Fruit fly (Drosophila melanogaster) whole organism, embryonic: ENCODE results near the gene CG32313.

Source experiments
- B-H1 ChIP-seq: fragments of 200-800 bp; sonication (Bioruptor generic); IDR thresholded peaks from 3 replicates; pipeline ENCODE4 v1.3.6; 2022; ENCODE audit warnings: missing biosample characterization, missing genetic modification characterization
- CG10654 ChIP-seq: fragments of 200-800 bp; sonication (Bioruptor generic); optimal IDR thresholded peaks from 2 replicates; lab custom pipeline; 2016; ENCODE audit warnings: missing biosample characterization, missing genetic modification characterization
- CG10959 ChIP-seq: fragments of 200-800 bp; sonication (Bioruptor generic); IDR thresholded peaks from 2 replicates; pipeline ENCODE4 v1.3.6; 2022; ENCODE audit warnings: missing biosample characterization, missing genetic modification characterization
- CG11695 ChIP-seq: fragments of 200-800 bp; sonication (Bioruptor generic); IDR thresholded peaks from 3 replicates; pipeline ENCODE4 v1.3.6; 2022; ENCODE audit warnings: missing biosample characterization, missing genetic modification characterization
- CG1832 ChIP-seq: fragments of 200-800 bp; sonication (Bioruptor generic); optimal IDR thresholded peaks from 2 replicates; lab custom pipeline; 2017; ENCODE audit warnings: missing biosample characterization, mild to moderate bottlenecking, missing genetic modification characterization, inconsistent platforms
- CG2120 ChIP-seq: fragments of 200-800 bp; sonication (Bioruptor generic); optimal IDR thresholded peaks from 3 replicates; lab custom pipeline; 2016; ENCODE audit warnings: missing biosample characterization, missing genetic modification characterization
- CG2199 ChIP-seq: fragments of 200-800 bp; sonication (Bioruptor generic); IDR thresholded peaks from 3 replicates; pipeline ENCODE4 v1.3.6; 2022; ENCODE audit warnings: missing biosample characterization, missing genetic modification characterization
- CG30431 ChIP-seq: fragments of 200-800 bp; sonication (Bioruptor generic); optimal IDR thresholded peaks from 2 replicates; lab custom pipeline; 2017; ENCODE audit warnings: missing biosample characterization, missing genetic modification characterization
- CG3163 ChIP-seq: fragments of 200-800 bp; sonication (Bioruptor generic); optimal IDR thresholded peaks from 3 replicates; lab custom pipeline; 2016; ENCODE audit warnings: missing biosample characterization, missing genetic modification characterization
- CG33213 ChIP-seq: fragments of 200-800 bp; sonication (Bioruptor generic); optimal IDR thresholded peaks from 3 replicates; lab custom pipeline; 2016; ENCODE audit warnings: missing biosample characterization, missing genetic modification characterization
- CG4424 ChIP-seq: fragments of 200-800 bp; sonication (Bioruptor generic); optimal IDR thresholded peaks from 3 replicates; lab custom pipeline; 2016; ENCODE audit warnings: missing biosample characterization, missing genetic modification characterization
- CG6683 ChIP-seq: fragments of 200-800 bp; sonication (Bioruptor generic); optimal IDR thresholded peaks from 2 replicates; lab custom pipeline; 2017; ENCODE audit warnings: missing biosample characterization, mild to moderate bottlenecking, missing genetic modification characterization, missing genetic modification reagents
- CG6791 ChIP-seq: fragments of 200-800 bp; sonication (Bioruptor generic); IDR thresholded peaks from 3 replicates; pipeline ENCODE4 v1.3.6; 2022; ENCODE audit warnings: missing biosample characterization, missing genetic modification characterization; ENCODE audit not compliant: partially characterized antibody
- CG7556 ChIP-seq: fragments of 200-800 bp; sonication (Bioruptor generic); optimal IDR thresholded peaks from 2 replicates; lab custom pipeline; 2017; ENCODE audit warnings: missing biosample characterization, mild to moderate bottlenecking, missing genetic modification characterization
- CG7987 ChIP-seq: fragments of 200-800 bp; sonication (Bioruptor generic); optimal IDR thresholded peaks from 2 replicates; lab custom pipeline; 2018; ENCODE audit warnings: missing biosample characterization, mild to moderate bottlenecking, missing genetic modification characterization, moderate library complexity
- CG8281 ChIP-seq: fragments of 200-800 bp; sonication (Bioruptor generic); optimal IDR thresholded peaks from 2 replicates; lab custom pipeline; 2018; ENCODE audit warnings: missing biosample characterization, mild to moderate bottlenecking, missing genetic modification characterization, moderate library complexity
- CG8359 ChIP-seq: fragments of 200-800 bp; sonication (Bioruptor generic); optimal IDR thresholded peaks from 2 replicates; lab custom pipeline; 2017; ENCODE audit warnings: missing biosample characterization, mild to moderate bottlenecking, missing genetic modification characterization, borderline replicate concordance
- CG8388 ChIP-seq: fragments of 200-800 bp; sonication (Bioruptor generic); optimal IDR thresholded peaks from 2 replicates; lab custom pipeline; 2019; ENCODE audit warnings: missing biosample characterization, mild to moderate bottlenecking, missing genetic modification characterization, moderate library complexity
- CG9876 ChIP-seq: fragments of 200-800 bp; sonication (Bioruptor generic); optimal IDR thresholded peaks from 2 replicates; lab custom pipeline; 2016; ENCODE audit warnings: missing biosample characterization, missing genetic modification characterization
- Chrac-16 ChIP-seq: fragments of 200-800 bp; sonication (Bioruptor generic); optimal IDR thresholded peaks from 3 replicates; lab custom pipeline; 2016; ENCODE audit warnings: missing biosample characterization, missing genetic modification characterization
- Dad ChIP-seq: fragments of 200-800 bp; sonication (Bioruptor generic); optimal IDR thresholded peaks from 3 replicates; lab custom pipeline; 2016; ENCODE audit warnings: missing biosample characterization, missing genetic modification characterization
- Dp ChIP-seq: fragments of 200-800 bp; sonication (Bioruptor generic); optimal IDR thresholded peaks from 2 replicates; lab custom pipeline; 2018; ENCODE audit warnings: missing biosample characterization, mild to moderate bottlenecking, missing genetic modification characterization, moderate library complexity
- Ets97D ChIP-seq: fragments of 200-800 bp; sonication (Bioruptor generic); optimal IDR thresholded peaks from 3 replicates; lab custom pipeline; 2016; ENCODE audit warnings: missing biosample characterization, missing genetic modification characterization
- GATAe ChIP-seq: fragments of 200-800 bp; sonication (Bioruptor generic); conservative IDR thresholded peaks from 2 replicates; pipeline ENCODE4 v1.3.6; 2022; ENCODE audit warnings: missing biosample characterization, missing genetic modification characterization
- HHEX ChIP-seq: fragments of 200-800 bp; sonication (Bioruptor generic); optimal IDR thresholded peaks from 3 replicates; lab custom pipeline; 2017; ENCODE audit warnings: missing biosample characterization, mild to moderate bottlenecking, missing genetic modification characterization, missing genetic modification reagents
- Hr3 ChIP-seq: fragments of 200-800 bp; sonication (Bioruptor generic); optimal IDR thresholded peaks from 3 replicates; lab custom pipeline; 2016; ENCODE audit warnings: missing biosample characterization, missing genetic modification characterization
- MBD-R2 ChIP-seq: fragments of 200-800 bp; sonication (Bioruptor generic); IDR thresholded peaks from 2 replicates; pipeline ENCODE4 v1.3.6; 2022; ENCODE audit warnings: missing biosample characterization, missing genetic modification characterization
- Mrtf ChIP-seq: fragments of 200-800 bp; sonication (Bioruptor generic); IDR thresholded peaks from 3 replicates; pipeline ENCODE4 v1.3.6; 2022; ENCODE audit warnings: missing biosample characterization, missing genetic modification characterization
- Ravus ChIP-seq: fragments of 200-800 bp; sonication (Bioruptor generic); IDR thresholded peaks from 2 replicates; pipeline ENCODE4 v1.3.6; 2022; ENCODE audit warnings: missing biosample characterization, missing genetic modification characterization
- Sin3A ChIP-seq: fragments of >200 bp; optimal IDR thresholded peaks from 2 replicates; lab custom pipeline; 2018
- Sry-δ ChIP-seq: fragments of 200-800 bp; sonication (Bioruptor generic); optimal IDR thresholded peaks from 2 replicates; lab custom pipeline; 2016; ENCODE audit warnings: missing biosample characterization, missing genetic modification characterization
- ab ChIP-seq: fragments of 200-800 bp; sonication (Bioruptor generic); optimal IDR thresholded peaks from 2 replicates; lab custom pipeline; 2016; ENCODE audit warnings: missing biosample characterization, missing genetic modification characterization
- az2 ChIP-seq: fragments of 200-800 bp; sonication (Bioruptor generic); optimal IDR thresholded peaks from 3 replicates; lab custom pipeline; 2016; ENCODE audit warnings: missing biosample characterization, missing genetic modification characterization
- cad ChIP-seq: fragments of >200 bp; optimal IDR thresholded peaks from 2 replicates; lab custom pipeline; 2017; ENCODE audit warnings: missing biosample characterization, missing genetic modification characterization
- cas ChIP-seq: fragments of 200-800 bp; sonication (Bioruptor generic); IDR thresholded peaks from 2 replicates; pipeline ENCODE4 v1.3.6; 2022; ENCODE audit warnings: missing biosample characterization, missing genetic modification characterization
- crc ChIP-seq: fragments of 200-800 bp; sonication (Bioruptor generic); optimal IDR thresholded peaks from 2 replicates; lab custom pipeline; 2016; ENCODE audit warnings: missing biosample characterization, missing genetic modification characterization
- disco-r ChIP-seq: fragments of 200-800 bp; sonication (Bioruptor generic); optimal IDR thresholded peaks from 2 replicates; lab custom pipeline; 2016; ENCODE audit warnings: missing biosample characterization, missing genetic modification characterization
- dysf ChIP-seq: fragments of 200-800 bp; sonication (Bioruptor generic); IDR thresholded peaks from 3 replicates; pipeline ENCODE4 v1.3.6; 2022; ENCODE audit warnings: missing biosample characterization, missing genetic modification characterization
- fd102C ChIP-seq: fragments of 200-800 bp; sonication (Bioruptor generic); optimal IDR thresholded peaks from 2 replicates; lab custom pipeline; 2018; ENCODE audit warnings: missing biosample characterization, mild to moderate bottlenecking, missing genetic modification characterization, moderate library complexity
- fu2 ChIP-seq: fragments of 200-800 bp; sonication (Bioruptor generic); optimal IDR thresholded peaks from 2 replicates; lab custom pipeline; 2016; ENCODE audit warnings: missing biosample characterization, missing genetic modification characterization
- gce ChIP-seq: fragments of 200-800 bp; sonication (Bioruptor generic); IDR thresholded peaks from 3 replicates; pipeline ENCODE4 v1.3.6; 2022; ENCODE audit warnings: missing biosample characterization, missing genetic modification characterization
- gem ChIP-seq: fragments of 200-800 bp; sonication (Bioruptor generic); optimal IDR thresholded peaks from 2 replicates; lab custom pipeline; 2019; ENCODE audit warnings: missing biosample characterization, mild to moderate bottlenecking, missing genetic modification characterization, moderate library complexity
- her ChIP-seq: fragments of 200-800 bp; sonication (Bioruptor generic); optimal IDR thresholded peaks from 2 replicates; lab custom pipeline; 2016; ENCODE audit warnings: missing biosample characterization, missing genetic modification characterization
- kay ChIP-seq: fragments of 200-800 bp; sonication (Bioruptor generic); optimal IDR thresholded peaks from 2 replicates; lab custom pipeline; 2016; ENCODE audit warnings: missing biosample characterization, missing genetic modification characterization
- knrl ChIP-seq: fragments of 200-800 bp; sonication (Bioruptor generic); IDR thresholded peaks from 3 replicates; pipeline ENCODE4 v1.3.6; 2022; ENCODE audit warnings: missing biosample characterization, missing genetic modification characterization; ENCODE audit not compliant: partially characterized antibody
- sna ChIP-seq: fragments of 200-800 bp; sonication (Bioruptor generic); IDR thresholded peaks from 2 replicates; pipeline ENCODE4 v1.3.6; 2022; ENCODE audit warnings: missing biosample characterization, missing genetic modification characterization; ENCODE audit not compliant: partially characterized antibody
- tap ChIP-seq: fragments of 200-800 bp; optimal IDR thresholded peaks from 3 replicates; lab custom pipeline; 2019; ENCODE audit warnings: missing biosample characterization, mild to moderate bottlenecking, missing genetic modification characterization, moderate library complexity
- trem ChIP-seq: fragments of 200-800 bp; optimal IDR thresholded peaks from 3 replicates; lab custom pipeline; 2019; ENCODE audit warnings: missing biosample characterization, mild to moderate bottlenecking, missing genetic modification characterization, moderate library complexity
- tup ChIP-seq: fragments of 200-800 bp; sonication (Bioruptor generic); optimal IDR thresholded peaks from 2 replicates; lab custom pipeline; 2016; ENCODE audit warnings: missing biosample characterization, mild to moderate bottlenecking, missing genetic modification characterization, moderate library complexity
- zf30C ChIP-seq: fragments of 200-800 bp; sonication (Bioruptor generic); optimal IDR thresholded peaks from 3 replicates; lab custom pipeline; 2018; ENCODE audit warnings: missing biosample characterization, mild to moderate bottlenecking, missing genetic modification characterization

Gene CG32313

DNA sequence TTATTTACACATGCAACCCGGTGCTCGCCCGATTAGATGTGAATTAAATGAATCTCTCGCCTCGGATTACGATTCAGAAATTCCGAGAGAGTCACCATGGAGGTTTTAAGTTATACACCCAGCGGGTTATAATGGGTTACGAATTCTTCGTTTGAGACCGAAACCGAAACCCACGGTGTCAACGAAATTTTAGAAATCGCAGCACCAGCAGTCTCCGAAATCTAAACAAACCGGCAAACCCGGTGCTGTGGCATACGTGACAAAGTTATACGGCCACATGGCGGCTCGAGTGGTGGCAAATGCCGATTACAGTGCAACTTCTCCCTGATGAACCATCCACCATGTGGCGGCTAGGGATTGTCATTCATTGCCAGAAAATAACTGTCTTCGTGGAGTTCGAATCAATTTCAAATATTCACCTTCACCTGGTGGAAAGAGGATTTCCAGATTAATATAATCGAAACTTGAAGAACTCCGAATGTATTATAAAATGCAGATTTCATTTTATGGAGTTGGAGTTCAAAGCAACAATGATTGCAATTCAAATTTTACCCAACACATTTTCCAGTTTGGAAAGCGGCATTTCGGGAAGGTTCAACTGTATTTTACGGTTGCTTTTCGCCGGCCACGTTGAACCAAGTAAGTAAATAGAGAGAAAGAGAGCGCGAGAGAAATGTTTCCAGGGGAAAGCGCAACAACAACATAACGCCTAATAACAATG, 29.6 kb downstream of the CG32313 start (continued):
- TF ChIP-seq Ets97D = peak; percentile 5
- TF ChIP-seq cad (GFP tag; lab: Kevin White, UChicago) = no peak
- TF ChIP-seq CG4424 (GFP tag; lab: Kevin White, UChicago) = peak; percentile 74
- TF ChIP-seq her = peak; percentile 30
- TF ChIP-seq CG6683 (GFP tag; lab: Kevin White, UChicago) = no peak
- TF ChIP-seq CG30431 = peak; percentile 64
- TF ChIP-seq kay (GFP tag; lab: Kevin White, UChicago) = no peak
- TF ChIP-seq knrl (GFP tag; lab: Robert Waterston, UW) = no peak
- TF ChIP-seq az2 (GFP tag; lab: Kevin White, UChicago) = peak; percentile 78
- TF ChIP-seq CG8359 (GFP tag; lab: Kevin White, UChicago) = peak; percentile 64
- peak; percentile 53 for TF ChIP-seq HHEX (GFP tag; lab: Kevin White, UChicago)
- peak; percentile 48 for TF ChIP-seq CG33213 (GFP tag; lab: Kevin White, UChicago)
- no peak for TF ChIP-seq CG7987 (GFP tag; lab: Kevin White, UChicago)
- TF ChIP-seq CG2199 = peak; percentile 76; the same call in 2 of the 3 replicates
- no peak for TF ChIP-seq sna (GFP tag; lab: Robert Waterston, UW)
- TF ChIP-seq MBD-R2 = no peak
- TF ChIP-seq CG2120 (GFP tag; lab: Kevin White, UChicago) = peak; percentile 64
- TF ChIP-seq crc (GFP tag; lab: Kevin White, UChicago) = no peak
- no peak for TF ChIP-seq gce (GFP tag; lab: Robert Waterston, UW)
- peak; percentile 56 for TF ChIP-seq trem
- TF ChIP-seq CG10959 (GFP tag; lab: Robert Waterston, UW) = peak; percentile 40; the same call in 1 of the 2 replicates
- no peak for TF ChIP-seq Dp
- TF ChIP-seq CG8388 (GFP tag; lab: Kevin White, UChicago) = peak; percentile 79
- no peak for TF ChIP-seq cas (GFP tag; lab: Robert Waterston, UW)
- TF ChIP-seq GATAe = no peak
- no peak for TF ChIP-seq disco-r
- peak; percentile 60 for TF ChIP-seq Dad (GFP tag; lab: Kevin White, UChicago)
- peak; percentile 55 for TF ChIP-seq CG9876
- TF ChIP-seq Ravus (GFP tag; lab: Robert Waterston, UW) = no peak
- no peak for TF ChIP-seq CG1832 (GFP tag; lab: Kevin White, UChicago)
- no peak for TF ChIP-seq CG6791 (GFP tag; lab: Robert Waterston, UW)
- peak; percentile 49 for TF ChIP-seq CG10654 (GFP tag; lab: Kevin White, UChicago)
- peak; percentile 81 for TF ChIP-seq CG7556 (GFP tag; lab: Kevin White, UChicago)
- TF ChIP-seq CG11695 (GFP tag; lab: Robert Waterston, UW) = peak; percentile 72
- TF ChIP-seq CG3163 (GFP tag; lab: Kevin White, UChicago) = peak; percentile 25
- no peak for TF ChIP-seq Sin3A (lab: Kevin White, UChicago)
- TF ChIP-seq zf30C (GFP tag; lab: Kevin White, UChicago) = no peak
- TF ChIP-seq CG8281 (tag; lab: Kevin White, UChicago) = peak; percentile 45
- peak; percentile 65 for TF ChIP-seq Hr3
- TF ChIP-seq gem (tag; lab: Kevin White, UChicago) = peak; percentile 82
- no peak for TF ChIP-seq ab (GFP tag; lab: Kevin White, UChicago)
- peak; percentile 68 for TF ChIP-seq tap
- peak; percentile 35; the same call in 2 of the 3 replicates for TF ChIP-seq B-H1 (GFP tag; lab: Robert Waterston, UW)
- TF ChIP-seq fu2 = peak; percentile 24
- no peak for TF ChIP-seq tup (GFP tag; lab: Kevin White, UChicago)
- TF ChIP-seq fd102C (GFP tag; lab: Kevin White, UChicago) = no peak
- TF ChIP-seq dysf (GFP tag; lab: Robert Waterston, UW) = peak; percentile 71
- peak; percentile 76 for TF ChIP-seq Chrac-16
- TF ChIP-seq Mrtf (GFP tag; lab: Robert Waterston, UW) = peak; percentile 46; the same call in 1 of the 3 replicates
- TF ChIP-seq Sry-δ = peak; percentile 7
